Worm (Caenorhabditis elegans) whole organism, L3 larva: ENCODE data around the gene ttc-4.

ENCODE experiments used
- R02D3.7 ChIP-seq: fragments of 150-350 bp; optimal IDR thresholded peaks from 2 replicates; lab custom pipeline; 2014; ENCODE audit warnings: missing biosample characterization, missing genetic modification characterization
- ZK546.5 ChIP-seq: sonication (generic microtip); optimal IDR thresholded peaks from 2 replicates; lab custom pipeline; 2017; ENCODE audit warnings: missing biosample characterization, missing genetic modification characterization
- aly-2 ChIP-seq: fragments of 150-350 bp; optimal IDR thresholded peaks from 2 replicates; lab custom pipeline; 2014; ENCODE audit warnings: missing biosample characterization, missing genetic modification characterization
- ama-1 ChIP-seq: fragments of 150-350 bp; optimal IDR thresholded peaks from 2 replicates; lab custom pipeline; 2018
- ceh-16 ChIP-seq: sonication (generic microtip); optimal IDR thresholded peaks from 2 replicates; lab custom pipeline; 2017; ENCODE audit warnings: missing biosample characterization, missing genetic modification characterization
- ceh-28 ChIP-seq: fragments of 150-350 bp; optimal IDR thresholded peaks from 2 replicates; lab custom pipeline; 2014; ENCODE audit warnings: missing biosample characterization, missing genetic modification reagents, missing genetic modification characterization
- ceh-82 ChIP-seq: fragments of 150-350 bp; optimal IDR thresholded peaks from 2 replicates; lab custom pipeline; 2014; ENCODE audit warnings: missing biosample characterization, missing genetic modification characterization
- ceh-9 ChIP-seq: sonication (generic microtip); optimal IDR thresholded peaks from 2 replicates; lab custom pipeline; 2018; ENCODE audit warnings: missing biosample characterization, missing genetic modification characterization
- daf-12 ChIP-seq: fragments of 150-350 bp; optimal IDR thresholded peaks from 2 replicates; lab custom pipeline; 2014; ENCODE audit warnings: missing biosample characterization, missing genetic modification reagents, missing genetic modification characterization
- egl-27 ChIP-seq: sonication (generic microtip); optimal IDR thresholded peaks from 4 replicates; lab custom pipeline; 2017; ENCODE audit warnings: missing biosample characterization, missing genetic modification reagents, missing genetic modification characterization
- egl-5 ChIP-seq: fragments of 150-350 bp; optimal IDR thresholded peaks from 2 replicates; lab custom pipeline; 2017; ENCODE audit warnings: missing biosample characterization, missing genetic modification reagents, missing genetic modification characterization, inconsistent platforms
- elt-1 ChIP-seq: fragments of 150-350 bp; optimal IDR thresholded peaks from 2 replicates; lab custom pipeline; 2014; ENCODE audit warnings: missing biosample characterization, missing genetic modification characterization
- elt-2 ChIP-seq: sonication (generic microtip); optimal IDR thresholded peaks from 2 replicates; lab custom pipeline; 2016; ENCODE audit warnings: missing genetic modification reagents, mild to moderate bottlenecking, missing genetic modification characterization, missing compliant biosample characterization
- elt-3 ChIP-seq, 3 experiments: fragments of 150-350 bp in 1 of 3; sonication (generic microtip) in 2 of 3; optimal IDR thresholded peaks; 2 replicates in 2 of 3; 4 replicates in 1 of 3; lab custom pipeline; 2014 to 2017; ENCODE audit warnings: missing biosample characterization in 3 of 3, missing genetic modification characterization in 3 of 3
- eor-1 ChIP-seq, 2 experiments: fragments of 150-350 bp; optimal IDR thresholded peaks; 2 replicates each; lab custom pipeline; 2014 to 2018; ENCODE audit warnings: missing biosample characterization in 2 of 2, missing genetic modification characterization in 2 of 2
- fkh-10 ChIP-seq: sonication (generic microtip); optimal IDR thresholded peaks from 2 replicates; lab custom pipeline; 2017; ENCODE audit warnings: missing biosample characterization, missing genetic modification reagents, missing genetic modification characterization
- fkh-2 ChIP-seq: fragments of 150-350 bp; optimal IDR thresholded peaks from 2 replicates; lab custom pipeline; 2014; ENCODE audit warnings: missing biosample characterization, missing genetic modification reagents, missing genetic modification characterization
- fos-1 ChIP-seq: fragments of 150-350 bp; optimal IDR thresholded peaks from 2 replicates; lab custom pipeline; 2014; ENCODE audit warnings: missing biosample characterization, missing genetic modification characterization
- hmg-11 ChIP-seq: sonication (generic microtip); optimal IDR thresholded peaks from 2 replicates; lab custom pipeline; 2016; ENCODE audit warnings: missing genetic modification characterization, missing compliant biosample characterization
- jun-1 ChIP-seq: fragments of 150-350 bp; optimal IDR thresholded peaks from 2 replicates; lab custom pipeline; 2014; ENCODE audit warnings: missing biosample characterization, missing genetic modification reagents, missing genetic modification characterization
- lin-15B ChIP-seq: fragments of 150-350 bp; optimal IDR thresholded peaks from 2 replicates; lab custom pipeline; 2014; ENCODE audit warnings: missing biosample characterization, missing genetic modification characterization
- lin-39 ChIP-seq: fragments of 150-350 bp; optimal IDR thresholded peaks from 2 replicates; lab custom pipeline; 2018; ENCODE audit warnings: missing biosample characterization, missing genetic modification reagents, missing genetic modification characterization
- lsy-12 ChIP-seq: sonication (generic microtip); optimal IDR thresholded peaks from 2 replicates; lab custom pipeline; 2016; ENCODE audit warnings: mild to moderate bottlenecking, missing genetic modification characterization, missing compliant biosample characterization
- mdl-1 ChIP-seq: fragments of 150-350 bp; optimal IDR thresholded peaks from 2 replicates; lab custom pipeline; 2014; ENCODE audit warnings: missing biosample characterization, missing genetic modification characterization
- mml-1 ChIP-seq: fragments of 150-350 bp; sonication (generic microtip); optimal IDR thresholded peaks from 3 replicates; lab custom pipeline; 2014; ENCODE audit warnings: missing biosample characterization, missing genetic modification characterization
- nfya-1 ChIP-seq: sonication (generic microtip); optimal IDR thresholded peaks from 2 replicates; lab custom pipeline; 2017; ENCODE audit warnings: missing genetic modification characterization, mild to moderate bottlenecking, missing compliant biosample characterization, antibody characterized with exemption, moderate library complexity; ENCODE audit not compliant: insufficient read depth
- nhr-11 ChIP-seq: fragments of 150-350 bp; optimal IDR thresholded peaks from 2 replicates; lab custom pipeline; 2014; ENCODE audit warnings: missing biosample characterization, missing genetic modification characterization
- nhr-12 ChIP-seq: fragments of 150-350 bp; optimal IDR thresholded peaks from 2 replicates; lab custom pipeline; 2014; ENCODE audit warnings: missing biosample characterization, missing genetic modification characterization
- nhr-23 ChIP-seq: fragments of 150-350 bp; optimal IDR thresholded peaks from 2 replicates; lab custom pipeline; 2014; ENCODE audit warnings: missing biosample characterization, missing genetic modification reagents, missing genetic modification characterization
- nhr-237 ChIP-seq: fragments of 150-350 bp; optimal IDR thresholded peaks from 2 replicates; lab custom pipeline; 2014; ENCODE audit warnings: missing biosample characterization, missing genetic modification characterization
- nhr-25 ChIP-seq: sonication (generic microtip); optimal IDR thresholded peaks from 2 replicates; lab custom pipeline; 2017; ENCODE audit warnings: missing biosample characterization, missing genetic modification characterization
- nhr-28 ChIP-seq: fragments of 150-350 bp; optimal IDR thresholded peaks from 2 replicates; lab custom pipeline; 2014; ENCODE audit warnings: missing biosample characterization, missing genetic modification characterization
- nhr-43 ChIP-seq: sonication (generic microtip); optimal IDR thresholded peaks from 2 replicates; lab custom pipeline; 2016; ENCODE audit warnings: mild to moderate bottlenecking, missing genetic modification characterization, missing compliant biosample characterization; ENCODE audit not compliant: poor library complexity, severe bottlenecking
- nhr-67 ChIP-seq: fragments of 150-350 bp; optimal IDR thresholded peaks from 2 replicates; lab custom pipeline; 2014; ENCODE audit warnings: missing biosample characterization, missing genetic modification characterization
- nhr-76 ChIP-seq: fragments of 150-350 bp; sonication (generic microtip); optimal IDR thresholded peaks from 5 replicates; lab custom pipeline; 2014; ENCODE audit warnings: missing biosample characterization, missing genetic modification characterization
- nhr-77 ChIP-seq: fragments of 150-350 bp; optimal IDR thresholded peaks from 2 replicates; lab custom pipeline; 2014; ENCODE audit warnings: missing biosample characterization, missing genetic modification characterization
- pha-4 ChIP-seq: fragments of 150-350 bp; optimal IDR thresholded peaks from 2 replicates; lab custom pipeline; 2014; ENCODE audit warnings: missing biosample characterization, missing genetic modification reagents, missing genetic modification characterization
- pqm-1 ChIP-seq: fragments of 150-350 bp; optimal IDR thresholded peaks from 2 replicates; lab custom pipeline; 2017; ENCODE audit warnings: missing biosample characterization, missing genetic modification characterization, inconsistent platforms
- sea-2 ChIP-seq: fragments of 150-350 bp; sonication (generic microtip); optimal IDR thresholded peaks from 4 replicates; lab custom pipeline; 2014; ENCODE audit warnings: missing biosample characterization, missing genetic modification reagents, missing genetic modification characterization
- skn-1 ChIP-seq: fragments of 150-350 bp; optimal IDR thresholded peaks from 2 replicates; lab custom pipeline; 2014; ENCODE audit warnings: missing biosample characterization, missing genetic modification characterization
- snpc-4 ChIP-seq: fragments of 150-350 bp; optimal IDR thresholded peaks from 2 replicates; lab custom pipeline; 2014; ENCODE audit warnings: missing biosample characterization, missing genetic modification characterization
- tbx-2 ChIP-seq: sonication (generic microtip); optimal IDR thresholded peaks from 2 replicates; lab custom pipeline; 2016; ENCODE audit warnings: mild to moderate bottlenecking, missing genetic modification characterization, missing compliant biosample characterization
- unc-39 ChIP-seq: sonication (generic microtip); optimal IDR thresholded peaks from 4 replicates; lab custom pipeline; 2017; ENCODE audit warnings: missing biosample characterization, missing genetic modification characterization
- unc-62 ChIP-seq: fragments of 150-350 bp; sonication (generic microtip); optimal IDR thresholded peaks from 4 replicates; lab custom pipeline; 2014; ENCODE audit warnings: missing biosample characterization, missing genetic modification reagents, missing genetic modification characterization
- zag-1 ChIP-seq: fragments of 150-350 bp; optimal IDR thresholded peaks from 2 replicates; lab custom pipeline; 2014; ENCODE audit warnings: missing biosample characterization, missing genetic modification characterization
- ztf-11 ChIP-seq: fragments of 150-350 bp; optimal IDR thresholded peaks from 2 replicates; lab custom pipeline; 2014; ENCODE audit warnings: missing biosample characterization, missing genetic modification characterization
- ztf-4 ChIP-seq: fragments of 150-350 bp; optimal IDR thresholded peaks from 2 replicates; lab custom pipeline; 2014; ENCODE audit warnings: missing biosample characterization, missing genetic modification characterization

Gene ttc-4

DNA sequence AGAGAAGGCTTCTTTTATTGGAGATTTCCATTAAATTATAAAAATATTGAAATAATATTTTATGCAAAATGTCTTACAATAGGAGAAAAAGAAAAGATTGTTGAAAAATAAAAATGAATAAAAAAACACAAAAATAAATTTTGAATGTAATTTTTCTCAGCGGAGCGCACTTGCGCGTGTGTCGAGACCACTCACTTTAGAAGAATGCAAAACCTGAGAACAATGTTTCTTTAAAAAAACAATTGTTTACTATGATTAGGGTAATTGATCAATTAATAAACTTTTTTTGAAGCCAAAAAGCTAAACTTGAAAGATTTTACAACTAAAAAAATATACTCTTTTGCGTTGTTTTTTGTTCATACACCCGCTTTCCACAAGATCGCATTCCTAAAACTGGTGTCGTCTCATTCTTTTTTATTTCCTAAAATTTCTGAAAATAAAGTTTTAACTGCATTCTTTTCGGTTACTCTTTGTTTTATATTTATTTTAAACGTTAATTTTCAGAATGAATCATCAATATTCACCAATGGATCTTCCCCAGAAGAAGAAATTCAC, at the start of gene ttc-4:
Gene ttc-4 (plus strand): TSS at position 505 of the 555 bp plus-strand sequence.
- TF ChIP-seq nhr-237 (tag; lab: Kevin White, UChicago) (no peak), tbx-2 (tag; lab: Kevin White, UChicago) (no peak), ceh-28 (tag; lab: Kevin White, UChicago) (no peak), zag-1 (tag; lab: Kevin White, UChicago) (no peak), fkh-2 (no peak), hmg-11 (no peak), sea-2 (GFP tag; lab: Kevin White, UChicago) (no peak), nhr-25 (tag; lab: Kevin White, UChicago) (no peak), aly-2 (tag; lab: Kevin White, UChicago) (no peak), nfya-1 (tag; lab: Kevin White, UChicago) (peak; percentile 58), snpc-4 (tag; lab: Kevin White, UChicago) (peak; percentile 75), unc-62 (GFP tag; lab: Kevin White, UChicago) (no peak), elt-2 (tag; lab: Kevin White, UChicago) (peak; percentile 39), nhr-12 (tag; lab: Kevin White, UChicago) (no peak), lin-15B (tag; lab: Kevin White, UChicago) (peak; percentile 65), skn-1 (tag; lab: Kevin White, UChicago) (no peak), fos-1 (tag; lab: Kevin White, UChicago) (no peak), daf-12 (tag; lab: Kevin White, UChicago) (no peak), nhr-11 (no peak), R02D3.7 (tag; lab: Kevin White, UChicago) (no peak), ztf-11 (tag; lab: Kevin White, UChicago) (no peak), pha-4 (tag; lab: Kevin White, UChicago) (peak; percentile 71), mdl-1 (tag; lab: Kevin White, UChicago) (no peak), ceh-16 (tag; lab: Kevin White, UChicago) (no peak), ceh-82 (tag; lab: Kevin White, UChicago) (no peak), nhr-43 (no peak), egl-27 (tag; lab: Kevin White, UChicago) (no peak), ceh-9 (no peak), lin-39 (tag; lab: Kevin White, UChicago) (no peak), eor-1 (tag; optimal IDR thresholded peaks at IDR 0.05; lab: Kevin White, UChicago) (no peak), ZK546.5 (tag; lab: Kevin White, UChicago) (no peak), nhr-77 (no peak), ama-1 (no peak), nhr-23 (tag; lab: Kevin White, UChicago) (peak; percentile 38), elt-3 (tag; optimal IDR thresholded peaks at IDR 0.05; lab: Kevin White, UChicago) (no peak), nhr-67 (tag; lab: Kevin White, UChicago) (no peak), lsy-12 (tag; lab: Kevin White, UChicago) (no peak), mml-1 (no peak), nhr-76 (tag; lab: Kevin White, UChicago) (no peak), jun-1 (no peak), egl-5 (tag; lab: Kevin White, UChicago) (no peak), unc-39 (tag; lab: Kevin White, UChicago) (no peak), fkh-10 (GFP tag; lab: Kevin White, UChicago) (no peak), ztf-4 (no peak), nhr-28 (tag; lab: Kevin White, UChicago) (no peak), pqm-1 (tag; lab: Kevin White, UChicago) (peak; percentile 51), elt-1 (tag; lab: Kevin White, UChicago) (no peak)
